Worm (Caenorhabditis elegans): ENCODE measurements around the gene EEED8.18.

DNA sequence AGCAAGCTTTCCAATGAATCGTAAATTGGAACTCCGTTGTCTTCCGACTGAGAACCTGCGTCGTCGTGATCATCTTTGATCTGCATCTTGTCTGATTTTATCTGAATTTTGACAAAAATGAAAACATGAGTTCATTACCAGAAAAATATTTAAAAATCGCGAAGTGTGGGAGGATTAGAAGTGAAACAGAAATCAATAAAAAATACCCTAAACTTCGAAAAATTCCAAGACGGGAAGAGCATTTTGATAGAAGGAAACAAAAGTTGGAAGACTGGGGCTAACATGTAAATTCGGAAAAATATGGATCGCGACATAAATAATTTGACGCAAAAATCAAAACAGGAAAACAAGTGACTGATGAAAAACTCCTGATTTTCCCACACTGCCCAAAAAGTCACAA, 13.2 kb upstream of the EEED8.18 start, which contains the start of gene F07F6.8:
- TF ChIP-seq jun-1 (tag; optimal IDR thresholded peaks at IDR 0.05), result no peak
- no peak for TF ChIP-seq elt-3 (tag; optimal IDR thresholded peaks at IDR 0.05)
- TF ChIP-seq daf-12 (tag; optimal IDR thresholded peaks at IDR 0.05), result no peak
- TF ChIP-seq ceh-82 (tag; optimal IDR thresholded peaks at IDR 0.05), result no peak
- TF ChIP-seq unc-39 (tag; optimal IDR thresholded peaks at IDR 0.05), result no peak
